Fruit fly (Drosophila melanogaster) whole organism, adult: ENCODE results near the gene Afg3l2.

Experiments used
- CG11617 ChIP-seq: fragments of 200-800 bp; sonication (Bioruptor generic); optimal IDR thresholded peaks from 2 replicates; lab custom pipeline; 2017; ENCODE audit warnings: mild to moderate bottlenecking, missing biosample characterization, missing genetic modification reagents, missing genetic modification characterization
- CG12768 ChIP-seq: fragments of 200-800 bp; sonication (Bioruptor generic); optimal IDR thresholded peaks from 2 replicates; lab custom pipeline; 2017; ENCODE audit warnings: missing biosample characterization, missing genetic modification characterization, mild to moderate bottlenecking, moderate library complexity, missing genetic modification reagents
- CG14711 ChIP-seq: fragments of 200-800 bp; sonication (Bioruptor generic); optimal IDR thresholded peaks from 2 replicates; lab custom pipeline; 2018; ENCODE audit warnings: missing biosample characterization, mild to moderate bottlenecking, missing genetic modification characterization, moderate library complexity
- CG1620 ChIP-seq: fragments of 200-800 bp; sonication (Bioruptor generic); optimal IDR thresholded peaks from 2 replicates; lab custom pipeline; 2016; ENCODE audit warnings: missing biosample characterization, missing genetic modification characterization
- CG33017 ChIP-seq: fragments of 200-800 bp; sonication (Bioruptor generic); optimal IDR thresholded peaks from 2 replicates; lab custom pipeline; 2018; ENCODE audit warnings: missing biosample characterization, mild to moderate bottlenecking, missing genetic modification characterization, moderate library complexity
- CG5204 ChIP-seq: fragments of 200-800 bp; sonication (Bioruptor generic); optimal IDR thresholded peaks from 2 replicates; lab custom pipeline; 2016; ENCODE audit warnings: missing biosample characterization, missing genetic modification characterization
- CG7045 ChIP-seq: fragments of 200-800 bp; sonication (Bioruptor generic); optimal IDR thresholded peaks from 2 replicates; lab custom pipeline; 2017; ENCODE audit warnings: missing biosample characterization, mild to moderate bottlenecking, missing genetic modification characterization
- CG7101 ChIP-seq: fragments of 200-800 bp; sonication (Bioruptor generic); optimal IDR thresholded peaks from 2 replicates; lab custom pipeline; 2018; ENCODE audit warnings: missing biosample characterization, mild to moderate bottlenecking, missing genetic modification characterization, moderate library complexity
- Clk ChIP-seq: fragments of 200-800 bp; sonication (Bioruptor generic); optimal IDR thresholded peaks from 2 replicates; lab custom pipeline; 2017; ENCODE audit warnings: missing biosample characterization, missing genetic modification characterization
- Crg-1 ChIP-seq: fragments of 200-800 bp; sonication (Bioruptor generic); optimal IDR thresholded peaks from 2 replicates; lab custom pipeline; 2016; ENCODE audit warnings: missing biosample characterization, missing genetic modification characterization
- Hr96 ChIP-seq: fragments of 200-800 bp; sonication (Bioruptor generic); optimal IDR thresholded peaks from 2 replicates; lab custom pipeline; 2016; ENCODE audit warnings: missing biosample characterization, missing genetic modification characterization
- Mnt ChIP-seq: fragments of 200-800 bp; sonication (Bioruptor generic); optimal IDR thresholded peaks from 2 replicates; lab custom pipeline; 2016; ENCODE audit warnings: missing biosample characterization, mild to moderate bottlenecking, missing genetic modification characterization
- bab1 ChIP-seq: fragments of 200-800 bp; sonication (Bioruptor generic); optimal IDR thresholded peaks from 3 replicates; lab custom pipeline; 2019; ENCODE audit warnings: missing biosample characterization, mild to moderate bottlenecking, missing genetic modification characterization, moderate library complexity
- cic ChIP-seq: fragments of 200-800 bp; sonication (Bioruptor generic); optimal IDR thresholded peaks from 2 replicates; lab custom pipeline; 2017; ENCODE audit warnings: missing biosample characterization, mild to moderate bottlenecking, missing genetic modification characterization, moderate library complexity
- cnc ChIP-seq, 2 experiments: fragments of >200 bp; optimal IDR thresholded peaks; 2 replicates each; lab custom pipeline; 2017
- kay ChIP-seq: fragments of 200-800 bp; sonication (Bioruptor generic); peaks from one replicate; lab custom pipeline; 2016; ENCODE audit warnings: missing biosample characterization, missing genetic modification characterization, borderline replicate concordance
- ovo ChIP-seq: fragments of 200-800 bp; sonication (Bioruptor generic); optimal IDR thresholded peaks from 2 replicates; lab custom pipeline; 2016; ENCODE audit warnings: missing biosample characterization, missing genetic modification characterization
- pad ChIP-seq: fragments of 200-800 bp; sonication (Bioruptor generic); optimal IDR thresholded peaks from 3 replicates; lab custom pipeline; 2017; ENCODE audit warnings: missing biosample characterization, missing genetic modification characterization, mild to moderate bottlenecking, moderate library complexity, missing genetic modification reagents
- tj ChIP-seq: fragments of 200-800 bp; sonication (Bioruptor generic); optimal IDR thresholded peaks from 3 replicates; lab custom pipeline; 2017; ENCODE audit warnings: missing biosample characterization, mild to moderate bottlenecking, missing genetic modification characterization, moderate library complexity
- toe ChIP-seq: fragments of 200-800 bp; sonication (Bioruptor generic); optimal IDR thresholded peaks from 2 replicates; lab custom pipeline; 2016; ENCODE audit warnings: missing biosample characterization, missing genetic modification characterization

The Afg3l2 gene

dm6 chr3L:17242078-17242613 is at the start of gene Afg3l2:
Gene Afg3l2 (minus strand): TSS chr3L:17242128.
- TF ChIP-seq Clk (GFP tag; lab: Kevin White, UChicago): no peak
- peak; percentile 56 for TF ChIP-seq CG14711
- TF ChIP-seq bab1 (GFP tag; lab: Kevin White, UChicago): peak; percentile 44
- peak; percentile 6 for TF ChIP-seq toe (GFP tag; lab: Kevin White, UChicago)
- TF ChIP-seq CG11617: no peak
- peak; percentile 7 for TF ChIP-seq Mnt (GFP tag; lab: Kevin White, UChicago)
- TF ChIP-seq pad: no peak
- no peak for TF ChIP-seq ovo (GFP tag; lab: Kevin White, UChicago)
- TF ChIP-seq tj: no peak
- peak; percentile 11 for TF ChIP-seq CG7045
- peak; percentile 42 for TF ChIP-seq CG7101 (tag; lab: Kevin White, UChicago)
- TF ChIP-seq CG5204 (GFP tag; lab: Kevin White, UChicago): peak; percentile 23
- TF ChIP-seq CG12768 (GFP tag; lab: Kevin White, UChicago): peak; percentile 6
- TF ChIP-seq Hr96 (GFP tag; lab: Kevin White, UChicago): no peak

DNA sequence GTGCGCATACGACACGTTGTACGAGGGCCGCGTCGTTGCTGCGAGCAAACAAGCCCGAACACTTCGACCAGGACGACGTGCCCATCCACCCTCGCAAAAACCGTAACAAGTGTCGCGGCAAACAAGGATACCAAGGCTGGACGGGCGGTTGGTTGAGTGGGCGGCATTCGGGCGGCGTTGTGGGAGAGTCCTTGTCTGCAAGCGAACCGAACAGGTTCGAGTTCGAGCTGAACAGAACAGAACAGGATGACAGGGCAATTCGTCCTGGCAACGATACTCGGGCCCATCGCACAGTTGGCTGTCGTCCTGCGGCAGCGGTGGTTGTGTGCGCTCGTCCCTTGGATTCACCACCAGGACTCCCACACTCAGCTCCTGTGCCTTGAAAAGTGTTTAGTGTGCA is 27.5 kb upstream of the Afg3l2 start:
- TF ChIP-seq pad (no peak), Hr96 (GFP tag; lab: Kevin White, UChicago) (no peak), CG7045 (no peak), CG11617 (no peak), cnc (optimal IDR thresholded peaks at IDR 0.05; lab: Kevin White, UChicago) (no peak), Crg-1 (GFP tag; lab: Kevin White, UChicago) (no peak), ovo (GFP tag; lab: Kevin White, UChicago) (no peak), bab1 (GFP tag; lab: Kevin White, UChicago) (no peak), Mnt (GFP tag; lab: Kevin White, UChicago) (no peak), CG14711 (no peak), cic (GFP tag; lab: Kevin White, UChicago) (no peak), Clk (GFP tag; lab: Kevin White, UChicago) (no peak), kay (GFP tag; lab: Kevin White, UChicago) (no peak), CG7101 (tag; lab: Kevin White, UChicago) (no peak), CG5204 (GFP tag; lab: Kevin White, UChicago) (no peak)

dm6 chr3L:17264116-17264515 is 22.2 kb upstream of the Afg3l2 start, which contains the start of gene CG13723:
Gene CG13723 (plus strand): TSS chr3L:17264416.
- TF ChIP-seq CG1620 (no peak), kay (GFP tag; lab: Kevin White, UChicago) (no peak), pad (no peak), Hr96 (GFP tag; lab: Kevin White, UChicago) (no peak), ovo (GFP tag; lab: Kevin White, UChicago) (no peak), CG11617 (no peak), cic (GFP tag; lab: Kevin White, UChicago) (no peak), toe (GFP tag; lab: Kevin White, UChicago) (no peak), Mnt (GFP tag; lab: Kevin White, UChicago) (no peak), cnc (optimal IDR thresholded peaks at IDR 0.05; lab: Kevin White, UChicago) (no peak), tj (no peak), CG5204 (GFP tag; lab: Kevin White, UChicago) (no peak)

DNA sequence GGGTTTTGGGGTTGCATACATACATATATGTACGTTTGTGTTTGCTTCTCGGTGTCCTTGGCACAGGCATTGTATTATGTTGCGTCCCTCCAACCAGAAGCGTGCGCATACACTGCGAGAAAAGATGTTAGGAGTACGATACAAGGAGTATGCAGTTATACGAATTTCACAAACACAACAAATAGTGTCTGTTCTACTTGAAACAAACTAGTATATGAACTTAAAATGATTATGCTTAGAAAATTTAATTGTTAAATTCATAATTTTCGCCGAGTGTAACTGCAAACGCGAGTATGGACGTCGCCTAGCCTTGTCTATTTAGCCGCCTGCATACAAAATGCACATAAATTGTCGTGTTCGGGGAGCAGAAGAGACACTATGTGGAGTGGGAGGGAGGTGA is 15.3 kb upstream of the Afg3l2 start:
- TF ChIP-seq CG5204 (GFP tag; lab: Kevin White, UChicago): peak; percentile 7
- no peak for TF ChIP-seq CG11617
- TF ChIP-seq Hr96 (GFP tag; lab: Kevin White, UChicago): peak; percentile 20
- TF ChIP-seq CG7045: peak; percentile 51
- no peak for TF ChIP-seq cic (GFP tag; lab: Kevin White, UChicago)
- peak; percentile 37 for TF ChIP-seq toe (GFP tag; lab: Kevin White, UChicago)

DNA sequence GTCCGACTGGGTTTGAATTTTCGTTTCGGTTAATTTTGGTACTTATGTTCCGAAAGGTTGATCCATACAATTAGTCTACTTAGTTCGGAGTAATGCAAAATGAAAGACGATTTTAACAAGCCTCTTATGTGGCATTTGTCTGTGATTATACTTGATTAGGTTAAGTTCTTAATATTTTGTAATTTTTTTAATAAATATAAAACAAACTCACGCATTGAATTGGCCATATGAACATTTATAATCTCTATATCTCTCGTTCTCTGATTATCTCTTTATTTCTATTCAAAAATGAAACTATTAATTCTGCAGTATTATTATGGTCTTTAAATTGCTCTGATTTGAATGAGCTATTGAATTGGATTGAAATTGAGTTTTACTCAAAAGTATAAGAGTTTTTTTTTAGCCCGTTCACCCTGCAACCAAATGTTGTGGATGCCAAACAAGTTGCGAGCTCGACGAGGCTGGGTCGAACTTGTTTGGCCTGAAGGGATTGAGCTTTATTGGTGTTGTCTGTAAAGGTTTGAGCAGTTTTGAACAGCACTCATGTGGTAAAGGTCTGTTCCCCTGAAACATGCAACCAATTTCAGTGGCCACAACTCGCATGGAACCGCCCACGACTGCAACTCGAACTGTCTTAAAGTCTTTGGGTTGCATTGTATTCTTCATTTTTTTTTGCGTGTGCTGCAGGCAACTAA is 12.1 kb upstream of the Afg3l2 start, which contains the start of gene CG6497:
Gene CG6497, minus strand, starts transcription at position 51 of the 695 bp plus-strand sequence.
- TF ChIP-seq pad (peak; percentile 67), CG1620 (no peak)

DNA sequence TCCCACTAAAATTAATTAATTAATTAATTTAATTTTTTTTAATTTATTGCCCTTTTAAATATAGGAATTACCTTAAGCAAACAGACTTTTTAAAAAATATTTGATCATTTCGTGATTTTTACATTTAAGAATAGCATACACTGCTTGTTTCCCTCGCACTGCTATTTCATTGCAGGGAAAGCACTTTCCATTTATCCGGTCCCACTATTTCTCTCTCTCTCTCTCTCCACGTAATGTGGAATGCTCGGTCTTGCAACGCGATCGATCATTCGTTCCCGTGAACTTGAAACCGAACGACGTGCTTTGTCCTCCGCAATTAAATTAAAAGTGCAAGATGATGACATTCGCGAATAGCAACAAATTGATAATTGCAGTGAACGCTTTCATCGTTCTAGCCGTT is 3.7 kb upstream of the Afg3l2 start:
- no peak for TF ChIP-seq CG1620
- TF ChIP-seq tj: no peak
- no peak for TF ChIP-seq pad
- TF ChIP-seq cic (GFP tag; lab: Kevin White, UChicago): no peak
- no peak for TF ChIP-seq kay (GFP tag; lab: Kevin White, UChicago)
- TF ChIP-seq ovo (GFP tag; lab: Kevin White, UChicago): no peak
- TF ChIP-seq CG33017 (tag; lab: Kevin White, UChicago): no peak
- TF ChIP-seq Hr96 (GFP tag; lab: Kevin White, UChicago): no peak
- no peak for TF ChIP-seq bab1 (GFP tag; lab: Kevin White, UChicago)
- TF ChIP-seq CG11617: no peak
- TF ChIP-seq CG14711: no peak
- no peak for TF ChIP-seq Mnt (GFP tag; lab: Kevin White, UChicago)
- no peak for TF ChIP-seq CG12768 (GFP tag; lab: Kevin White, UChicago)
- TF ChIP-seq CG7045: no peak
- TF ChIP-seq toe (GFP tag; lab: Kevin White, UChicago): no peak
